Worm (Caenorhabditis elegans): ENCODE results near the gene cal-2.

ce11 chrII:8996064-8996463 is 35.5 kb downstream of the cal-2 start, which contains the start of gene ndub-2:
- TF ChIP-seq ama-1 (optimal IDR thresholded peaks at IDR 0.05) (no peak), sea-1 (GFP tag; conservative IDR thresholded peaks at IDR 0.05) (no peak), scrt-1 (GFP tag; IDR thresholded peaks at IDR 0.05) (no peak), hmg-4 (GFP tag; optimal IDR thresholded peaks at IDR 0.05) (no peak), tra-4 (tag; optimal IDR thresholded peaks at IDR 0.05) (no peak), flt-1 (GFP tag; IDR thresholded peaks at IDR 0.05) (no peak), F13C5.2 (tag; optimal IDR thresholded peaks at IDR 0.05) (no peak), ets-7 (tag; optimal IDR thresholded peaks at IDR 0.05) (no peak), ceh-13 (GFP tag; optimal IDR thresholded peaks at IDR 0.05) (no peak), ceh-36 (tag; optimal IDR thresholded peaks at IDR 0.05) (no peak), hnd-1 (tag; optimal IDR thresholded peaks at IDR 0.05) (no peak), tbx-37 (GFP tag; conservative IDR thresholded peaks at IDR 0.05) (no peak), hmbx-1 (tag; optimal IDR thresholded peaks at IDR 0.05) (no peak), B0310.2 (tag; optimal IDR thresholded peaks at IDR 0.05) (no peak)
